Worm (Caenorhabditis elegans): ENCODE measurements around the gene ins-21.

Gene ins-21

ce11 chrIII:10023452-10023851 lies at the start of gene ins-21:
Gene ins-21 (plus strand): TSS chrIII:10023752.
- TF ChIP-seq F13H6.1 (tag; optimal IDR thresholded peaks at IDR 0.05) (no peak), lsy-2 (tag; optimal IDR thresholded peaks at IDR 0.05) (no peak), C34F6.9 (tag; optimal IDR thresholded peaks at IDR 0.05) (no peak), sma-3 (GFP tag; optimal IDR thresholded peaks at IDR 0.05) (no peak), aly-2 (tag; optimal IDR thresholded peaks at IDR 0.05) (no peak), ceh-82 (tag; optimal IDR thresholded peaks at IDR 0.05) (no peak), crh-2 (tag; optimal IDR thresholded peaks at IDR 0.05) (no peak), nhr-11 (tag; optimal IDR thresholded peaks at IDR 0.05) (no peak), mdl-1 (tag; optimal IDR thresholded peaks at IDR 0.05) (no peak), dmd-4 (tag; optimal IDR thresholded peaks at IDR 0.05) (no peak), elt-1 (tag; optimal IDR thresholded peaks at IDR 0.05) (no peak), mbf-1 (tag; optimal IDR thresholded peaks at IDR 0.05) (no peak), lin-39 (tag; optimal IDR thresholded peaks at IDR 0.05) (no peak), nhr-6 (tag; optimal IDR thresholded peaks at IDR 0.05) (no peak), nhr-77 (tag; optimal IDR thresholded peaks at IDR 0.05) (no peak), nhr-237 (tag; optimal IDR thresholded peaks at IDR 0.05) (no peak), R02D3.7 (tag; optimal IDR thresholded peaks at IDR 0.05) (no peak), nhr-25 (tag; optimal IDR thresholded peaks at IDR 0.05) (no peak), nhr-129 (tag; optimal IDR thresholded peaks at IDR 0.05) (no peak), unc-39 (tag; optimal IDR thresholded peaks at IDR 0.05) (no peak)

- TF ChIP-seq gmeb-1 (tag; optimal IDR thresholded peaks at IDR 0.05) (no peak), fos-1 (tag; optimal IDR thresholded peaks at IDR 0.05) (no peak), lin-13 (GFP tag; optimal IDR thresholded peaks at IDR 0.05) (no peak)
Observed at ce11 chrIII:9973765-9974164, 49.8 kb upstream of the ins-21 start, which contains the start of gene R10E12.2. Gene R10E12.2 (minus strand): TSS chrIII:9973865.

- TF ChIP-seq lin-13 (GFP tag; optimal IDR thresholded peaks at IDR 0.05) (no peak), ZK546.5 (tag; optimal IDR thresholded peaks at IDR 0.05) (no peak), peb-1 (tag; optimal IDR thresholded peaks at IDR 0.05) (no peak), nhr-129 (tag; optimal IDR thresholded peaks at IDR 0.05) (no peak), ztf-4 (tag; optimal IDR thresholded peaks at IDR 0.05) (no peak), snpc-4 (tag; optimal IDR thresholded peaks at IDR 0.05) (no peak)
Observed at ce11 chrIII:9982119-9982642, 41.4 kb upstream of the ins-21 start.

- TF ChIP-seq nhr-77 (tag; optimal IDR thresholded peaks at IDR 0.05) (no peak), ceh-16 (tag; optimal IDR thresholded peaks at IDR 0.05) (no peak), lsy-2 (tag; optimal IDR thresholded peaks at IDR 0.05) (no peak), nhr-11 (tag; optimal IDR thresholded peaks at IDR 0.05) (no peak), C34F6.9 (tag; optimal IDR thresholded peaks at IDR 0.05) (no peak), mab-5 (tag; optimal IDR thresholded peaks at IDR 0.05) (no peak), lin-11 (tag; optimal IDR thresholded peaks at IDR 0.05) (no peak), elt-1 (tag; optimal IDR thresholded peaks at IDR 0.05) (no peak), unc-39 (tag; optimal IDR thresholded peaks at IDR 0.05) (no peak), F13H6.1 (tag; optimal IDR thresholded peaks at IDR 0.05) (no peak), ZK546.5 (tag; optimal IDR thresholded peaks at IDR 0.05) (no peak), alr-1 (tag; optimal IDR thresholded peaks at IDR 0.05) (no peak), ztf-11 (tag; optimal IDR thresholded peaks at IDR 0.05) (no peak), ztf-1 (GFP tag; conservative IDR thresholded peaks at IDR 0.05) (no peak), skn-1 (tag; optimal IDR thresholded peaks at IDR 0.05) (no peak), zag-1 (tag; optimal IDR thresholded peaks at IDR 0.05) (no peak), ztf-4 (tag; optimal IDR thresholded peaks at IDR 0.05) (no peak), nhr-129 (tag; optimal IDR thresholded peaks at IDR 0.05) (no peak), nhr-23 (tag; optimal IDR thresholded peaks at IDR 0.05) (no peak)
Observed at ce11 chrIII:9984604-9985003, 38.9 kb upstream of the ins-21 start.

ce11 chrIII:9985542-9985941 lies 38.0 kb upstream of the ins-21 start:
- TF ChIP-seq peb-1 (tag; optimal IDR thresholded peaks at IDR 0.05) (no peak), ztf-4 (tag; optimal IDR thresholded peaks at IDR 0.05) (no peak), nhr-11 (tag; optimal IDR thresholded peaks at IDR 0.05) (no peak), mab-5 (tag; optimal IDR thresholded peaks at IDR 0.05) (peak; percentile 74), unc-55 (GFP tag; optimal IDR thresholded peaks at IDR 0.05) (peak; percentile 95), lin-11 (tag; optimal IDR thresholded peaks at IDR 0.05) (no peak), nhr-10 (tag; optimal IDR thresholded peaks at IDR 0.05) (no peak), nhr-237 (tag; optimal IDR thresholded peaks at IDR 0.05) (no peak), ceh-82 (tag; optimal IDR thresholded peaks at IDR 0.05) (no peak)

Measured in whole organism, L2 larva.